Fruit fly (Drosophila melanogaster) whole organism, wandering third instar larva: ENCODE measurements around the gene Dad1.

Experiments
- Abd-B ChIP-seq: fragments of >200 bp; optimal IDR thresholded peaks from 2 replicates; lab custom pipeline; 2017; ENCODE audit warnings: missing biosample characterization, missing genetic modification characterization
- CG32264 ChIP-seq: fragments of 200-800 bp; sonication (Bioruptor generic); optimal IDR thresholded peaks from 2 replicates; lab custom pipeline; 2016; ENCODE audit warnings: missing biosample characterization, missing genetic modification characterization
- CG9705 ChIP-seq: fragments of 200-800 bp; sonication (Bioruptor generic); optimal IDR thresholded peaks from 2 replicates; lab custom pipeline; 2018; ENCODE audit warnings: missing biosample characterization, mild to moderate bottlenecking, missing genetic modification characterization
- CrebA ChIP-seq: fragments of 200-800 bp; sonication (Bioruptor generic); optimal IDR thresholded peaks from 2 replicates; lab custom pipeline; 2016; ENCODE audit warnings: missing biosample characterization, mild to moderate bottlenecking, missing genetic modification characterization, borderline replicate concordance
- Dif ChIP-seq: fragments of 200-275, 200-300 bp; sonication (Bioruptor generic); optimal IDR thresholded peaks from 2 replicates; lab custom pipeline; 2018; ENCODE audit warnings: missing biosample characterization, missing genetic modification characterization; ENCODE audit not compliant: partially characterized antibody
- GATAd ChIP-seq: sonication (Bioruptor generic); optimal IDR thresholded peaks from 2 replicates; lab custom pipeline; 2016; ENCODE audit warnings: missing biosample characterization, missing genetic modification characterization
- HLH106 ChIP-seq: fragments of 200-800 bp; optimal IDR thresholded peaks from 3 replicates; lab custom pipeline; 2019; ENCODE audit warnings: missing biosample characterization, mild to moderate bottlenecking, missing genetic modification characterization, moderate library complexity
- Hnf4 ChIP-seq: fragments of 200-800 bp; sonication (Bioruptor generic); optimal IDR thresholded peaks from 2 replicates; lab custom pipeline; 2016; ENCODE audit warnings: missing biosample characterization, mild to moderate bottlenecking, missing genetic modification characterization
- Hr78 ChIP-seq: fragments of >200 bp; optimal IDR thresholded peaks from 2 replicates; lab custom pipeline; 2017; ENCODE audit warnings: missing biosample characterization, missing genetic modification characterization
- Hr83 ChIP-seq: fragments of 200-300 bp; sonication (Bioruptor generic); optimal IDR thresholded peaks from 2 replicates; lab custom pipeline; 2016; ENCODE audit warnings: missing biosample characterization, mild to moderate bottlenecking, missing genetic modification characterization, moderate library complexity; ENCODE audit not compliant: poor library complexity, severe bottlenecking
- Jra ChIP-seq: sonication (Bioruptor generic); optimal IDR thresholded peaks from 2 replicates; lab custom pipeline; 2016; ENCODE audit warnings: missing biosample characterization, missing genetic modification characterization
- Mio ChIP-seq: sonication (Bioruptor generic); optimal IDR thresholded peaks from 2 replicates; lab custom pipeline; 2016; ENCODE audit warnings: missing biosample characterization, missing genetic modification characterization
- Myc ChIP-seq: fragments of >200 bp; optimal IDR thresholded peaks from 2 replicates; lab custom pipeline; 2017
- N ChIP-seq: fragments of >200 bp; optimal IDR thresholded peaks from 2 replicates; lab custom pipeline; 2018; ENCODE audit warnings: missing biosample characterization, missing external identifiers, missing genetic modification characterization
- OdsH ChIP-seq: fragments of 200-800 bp; sonication (Bioruptor generic); optimal IDR thresholded peaks from 2 replicates; lab custom pipeline; 2016; ENCODE audit warnings: missing biosample characterization, mild to moderate bottlenecking, missing genetic modification characterization
- Rel ChIP-seq, 2 experiments: fragments of 200-800 bp; sonication (Bioruptor generic) in 1 of 2; optimal IDR thresholded peaks; 2 replicates in 1 of 2; 3 replicates in 1 of 2; lab custom pipeline; 2016 to 2019; ENCODE audit warnings: mild to moderate bottlenecking in 2 of 2, missing biosample characterization in 2 of 2, missing genetic modification characterization in 2 of 2, moderate library complexity in 1 of 2
- Sp1 ChIP-seq: fragments of 200-800 bp; sonication (Bioruptor generic); optimal IDR thresholded peaks from 3 replicates; lab custom pipeline; 2019; ENCODE audit warnings: missing biosample characterization, mild to moderate bottlenecking, missing genetic modification characterization, moderate library complexity
- Vsx2 ChIP-seq: fragments of 200-300, 225-300 bp; sonication (Bioruptor generic); optimal IDR thresholded peaks from 2 replicates; lab custom pipeline; 2018; ENCODE audit warnings: missing biosample characterization, missing genetic modification characterization; ENCODE audit not compliant: partially characterized antibody
- br ChIP-seq: fragments of 200-800 bp; sonication (Bioruptor generic); optimal IDR thresholded peaks from 2 replicates; lab custom pipeline; 2016; ENCODE audit warnings: missing biosample characterization, missing genetic modification characterization
- brk ChIP-seq: fragments of 200-800 bp; sonication (Bioruptor generic); optimal IDR thresholded peaks from 2 replicates; lab custom pipeline; 2016; ENCODE audit warnings: missing biosample characterization, mild to moderate bottlenecking, missing genetic modification characterization
- dl ChIP-seq, 2 experiments: fragments of 175-275, 200-275 bp in 1 of 2; fragments of 200-275 bp in 1 of 2; sonication (Bioruptor generic); optimal IDR thresholded peaks; lab custom pipeline; 2018; ENCODE audit warnings: mild to moderate bottlenecking in 2 of 2, missing biosample characterization in 2 of 2, missing genetic modification characterization in 2 of 2, moderate library complexity in 2 of 2; ENCODE audit not compliant: partially characterized antibody in 2 of 2, insufficient read depth in 1 of 2
- dmrt93B ChIP-seq: fragments of 200-800 bp; sonication (Bioruptor generic); optimal IDR thresholded peaks from 2 replicates; lab custom pipeline; 2018; ENCODE audit warnings: missing biosample characterization, mild to moderate bottlenecking, missing genetic modification characterization
- dsf ChIP-seq: sonication (Bioruptor generic); optimal IDR thresholded peaks from 2 replicates; lab custom pipeline; 2016; ENCODE audit warnings: missing biosample characterization, missing genetic modification characterization, borderline replicate concordance
- ey ChIP-seq: fragments of 200-800 bp; sonication (Bioruptor generic); optimal IDR thresholded peaks from 2 replicates; lab custom pipeline; 2016; ENCODE audit warnings: missing biosample characterization, missing genetic modification characterization
- foxo ChIP-seq, 2 experiments: fragments of 200-800 bp; sonication (Bioruptor generic); optimal IDR thresholded peaks; 2 replicates in 1 of 2; 3 replicates in 1 of 2; lab custom pipeline; 2016 to 2017; ENCODE audit warnings: missing biosample characterization in 2 of 2, missing genetic modification characterization in 2 of 2
- fru ChIP-seq: fragments of 200-800 bp; sonication (Bioruptor generic); optimal IDR thresholded peaks from 3 replicates; lab custom pipeline; 2016; ENCODE audit warnings: missing biosample characterization, mild to moderate bottlenecking, missing genetic modification characterization
- h ChIP-seq: fragments of 200-800 bp; sonication (Bioruptor generic); optimal IDR thresholded peaks from 3 replicates; lab custom pipeline; 2016; ENCODE audit warnings: missing biosample characterization, mild to moderate bottlenecking, missing genetic modification characterization
- jim ChIP-seq: fragments of 175-275, 200-325 bp; sonication (Bioruptor generic); optimal IDR thresholded peaks from 2 replicates; lab custom pipeline; 2016; ENCODE audit warnings: missing biosample characterization, mild to moderate bottlenecking, missing genetic modification characterization
- pan ChIP-seq: fragments of >200 bp; optimal IDR thresholded peaks from 2 replicates; lab custom pipeline; 2017
- psq ChIP-seq: fragments of 200-800 bp; sonication (Bioruptor generic); optimal IDR thresholded peaks from 3 replicates; lab custom pipeline; 2017; ENCODE audit warnings: missing biosample characterization, mild to moderate bottlenecking, missing genetic modification characterization, moderate library complexity
- rgr ChIP-seq: fragments of 200-800 bp; sonication (Bioruptor generic); optimal IDR thresholded peaks from 3 replicates; lab custom pipeline; 2016; ENCODE audit warnings: missing biosample characterization, mild to moderate bottlenecking, missing genetic modification characterization
- sage ChIP-seq: fragments of 200-800 bp; sonication (Bioruptor generic); optimal IDR thresholded peaks from 2 replicates; lab custom pipeline; 2016; ENCODE audit warnings: missing biosample characterization, mild to moderate bottlenecking, missing genetic modification characterization
- sv ChIP-seq: fragments of 200-800 bp; sonication (Bioruptor generic); optimal IDR thresholded peaks from 3 replicates; lab custom pipeline; 2016; ENCODE audit warnings: missing biosample characterization, missing genetic modification characterization
- tai ChIP-seq: sonication (Bioruptor generic); optimal IDR thresholded peaks from 2 replicates; lab custom pipeline; 2016; ENCODE audit warnings: missing biosample characterization, missing genetic modification characterization
- usp ChIP-seq: fragments of >200 bp; optimal IDR thresholded peaks from 2 replicates; lab custom pipeline; 2017; ENCODE audit warnings: missing biosample characterization, missing genetic modification characterization
- woc ChIP-seq: sonication (Bioruptor generic); optimal IDR thresholded peaks from 2 replicates; lab custom pipeline; 2016; ENCODE audit warnings: missing biosample characterization, mild to moderate bottlenecking, missing genetic modification characterization

Gene Dad1

DNA sequence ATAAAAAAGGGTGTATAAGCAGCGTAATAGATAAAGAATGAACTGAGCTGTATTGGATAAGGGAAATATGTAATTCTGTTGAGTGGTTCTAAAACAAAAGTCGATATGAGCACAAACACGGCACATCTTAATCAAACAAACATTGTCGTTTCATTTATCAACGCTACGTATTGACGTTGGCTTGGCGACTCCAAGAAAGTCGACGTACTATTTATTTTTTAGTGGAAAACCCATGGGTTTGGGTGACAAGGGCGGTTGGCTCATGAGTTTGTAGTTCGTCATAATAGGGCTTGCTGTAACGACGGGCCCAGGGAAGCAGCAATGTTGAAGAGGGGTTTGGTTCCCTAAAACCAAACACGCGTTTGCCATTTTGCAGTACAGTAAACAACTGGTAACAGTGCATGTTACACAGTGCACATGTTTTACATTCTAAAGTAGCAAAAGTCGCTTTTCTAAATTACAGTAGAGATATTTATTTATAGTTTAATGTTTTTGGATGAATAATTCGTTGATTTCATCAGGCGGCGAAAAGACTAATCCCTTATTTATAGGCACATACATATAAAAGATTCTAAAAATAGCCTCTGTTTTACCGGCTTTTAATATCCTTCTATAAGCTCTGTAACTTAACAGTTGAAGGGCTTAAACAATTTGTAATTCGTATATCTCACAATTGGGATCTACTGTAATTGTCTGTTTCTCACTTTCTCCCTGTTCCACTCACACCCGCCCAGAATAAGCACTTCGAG, 22.6 kb downstream of the Dad1 start:
- TF ChIP-seq pan (lab: Kevin White, UChicago) (no peak), woc (GFP tag; lab: Kevin White, UChicago) (peak; percentile 35), foxo (GFP tag; optimal IDR thresholded peaks at IDR 0.05; lab: Kevin White, UChicago) (peak in 1 of 2 experiments; percentile 49), Rel (GFP tag; optimal IDR thresholded peaks at IDR 0.05; lab: Kevin White, UChicago) (no peak), Rel (tag; optimal IDR thresholded peaks at IDR 0.05; lab: Kevin White, UChicago) (no peak), dmrt93B (GFP tag; lab: Kevin White, UChicago) (peak; percentile 28), Hr78 (GFP tag; lab: Kevin White, UChicago) (no peak), jim (GFP tag; lab: Kevin White, UChicago) (no peak), br (peak; percentile 46), Abd-B (GFP tag; lab: Kevin White, UChicago) (no peak), tai (no peak), rgr (peak; percentile 17), Hr83 (GFP tag; lab: Kevin White, UChicago) (no peak), h (peak; percentile 70), dsf (no peak), GATAd (GFP tag; lab: Kevin White, UChicago) (no peak), CG32264 (GFP tag; lab: Kevin White, UChicago) (no peak), CG9705 (peak; percentile 7), CrebA (no peak), sv (GFP tag; lab: Kevin White, UChicago) (no peak), brk (GFP tag; lab: Kevin White, UChicago) (no peak), Vsx2 (GFP tag; lab: Kevin White, UChicago) (no peak), Hnf4 (peak; percentile 1), psq (GFP tag; lab: Kevin White, UChicago) (peak; percentile 59), N (GFP tag; lab: Kevin White, UChicago) (no peak), Sp1 (GFP tag; lab: Kevin White, UChicago) (peak; percentile 33), OdsH (GFP tag; lab: Kevin White, UChicago) (peak; percentile 36), ey (GFP tag; lab: Kevin White, UChicago) (peak; percentile 64), sage (GFP tag; lab: Kevin White, UChicago) (no peak), Mio (GFP tag; lab: Kevin White, UChicago) (no peak), Dif (GFP tag; lab: Kevin White, UChicago) (no peak), Myc (lab: Kevin White, UChicago) (no peak), HLH106 (tag; lab: Kevin White, UChicago) (peak; percentile 59), fru (GFP tag; lab: Kevin White, UChicago) (peak; percentile 75), usp (no peak), Jra (GFP tag; lab: Kevin White, UChicago) (no peak), dl (GFP tag; optimal IDR thresholded peaks at IDR 0.05; lab: Kevin White, UChicago; ENCODE audit: insufficient read depth in 1 of 2, partially characterized antibody in 2 of 2) (no peak)

DNA sequence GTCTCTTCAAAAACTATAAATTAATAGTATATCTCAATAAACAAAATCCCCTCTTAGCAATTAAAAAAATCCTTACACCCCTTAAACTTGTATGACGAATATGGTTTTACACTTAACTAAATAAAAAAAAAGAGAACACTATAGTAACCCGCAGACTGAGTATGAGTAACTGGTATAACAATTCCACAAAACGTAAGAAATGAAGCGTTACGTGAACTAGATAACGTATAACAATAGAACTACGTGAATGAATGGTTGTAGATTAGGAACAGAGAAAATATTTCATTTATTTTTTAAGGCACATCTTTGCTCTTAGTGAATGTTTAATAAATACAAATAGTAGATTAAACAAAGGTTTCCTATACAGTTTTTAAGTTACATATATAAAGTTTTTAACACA, 28.5 kb downstream of the Dad1 start:
- TF ChIP-seq dl (GFP tag; optimal IDR thresholded peaks at IDR 0.05; lab: Kevin White, UChicago; ENCODE audit: insufficient read depth in 1 of 2, partially characterized antibody in 2 of 2) (no peak), jim (GFP tag; lab: Kevin White, UChicago) (no peak), CrebA (no peak), fru (GFP tag; lab: Kevin White, UChicago) (no peak)

DNA sequence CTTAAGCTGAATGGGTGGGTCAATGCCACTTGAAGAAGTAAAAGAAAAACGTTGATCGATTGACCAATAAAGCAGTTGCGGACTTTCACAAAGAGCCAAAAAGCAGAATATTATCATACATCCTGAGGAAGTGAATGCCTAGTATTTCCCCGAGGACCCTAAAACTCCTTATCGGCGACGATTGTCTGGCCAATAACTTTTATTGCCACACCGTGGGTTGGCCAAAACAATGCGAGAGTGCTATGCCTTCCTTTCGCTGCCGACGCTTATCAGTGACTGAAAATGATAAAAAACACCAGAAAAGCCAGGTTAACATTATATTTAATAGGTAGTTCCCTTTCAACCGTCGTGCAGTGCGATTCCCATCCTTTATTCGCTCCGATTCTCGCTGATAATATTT, 32.1 kb downstream of the Dad1 start, which contains the start of gene Mur29B:
TSS of gene Mur29B (plus strand) at position 324 of the 400 bp plus-strand sequence.
- TF ChIP-seq sage (GFP tag; lab: Kevin White, UChicago) (no peak), Rel (GFP tag; optimal IDR thresholded peaks at IDR 0.05; lab: Kevin White, UChicago) (no peak), Rel (tag; optimal IDR thresholded peaks at IDR 0.05; lab: Kevin White, UChicago) (peak; percentile 92), CrebA (peak; percentile 22), ey (GFP tag; lab: Kevin White, UChicago) (no peak), Hr83 (GFP tag; lab: Kevin White, UChicago) (peak; percentile 29), dmrt93B (GFP tag; lab: Kevin White, UChicago) (no peak), woc (GFP tag; lab: Kevin White, UChicago) (no peak), CG32264 (GFP tag; lab: Kevin White, UChicago) (no peak), h (no peak), OdsH (GFP tag; lab: Kevin White, UChicago) (no peak), GATAd (GFP tag; lab: Kevin White, UChicago) (no peak), Jra (GFP tag; lab: Kevin White, UChicago) (no peak), br (peak; percentile 2), dl (GFP tag; optimal IDR thresholded peaks at IDR 0.05; lab: Kevin White, UChicago; ENCODE audit: insufficient read depth in 1 of 2, partially characterized antibody in 2 of 2) (no peak), rgr (no peak), tai (no peak), N (GFP tag; lab: Kevin White, UChicago) (no peak), Abd-B (GFP tag; lab: Kevin White, UChicago) (no peak)
